Fruit fly (Drosophila melanogaster) whole organism, adult: ENCODE results near the gene CG31792.

Experiments used
- CG7045 ChIP-seq: fragments of 200-800 bp; sonication (Bioruptor generic); optimal IDR thresholded peaks from 2 replicates; lab custom pipeline; 2017; ENCODE audit warnings: missing biosample characterization, mild to moderate bottlenecking, missing genetic modification characterization
- CG7101 ChIP-seq: fragments of 200-800 bp; sonication (Bioruptor generic); optimal IDR thresholded peaks from 2 replicates; lab custom pipeline; 2018; ENCODE audit warnings: missing biosample characterization, mild to moderate bottlenecking, missing genetic modification characterization, moderate library complexity
- Clk ChIP-seq: fragments of 200-800 bp; sonication (Bioruptor generic); optimal IDR thresholded peaks from 2 replicates; lab custom pipeline; 2017; ENCODE audit warnings: missing biosample characterization, missing genetic modification characterization
- Mnt ChIP-seq: fragments of 200-800 bp; sonication (Bioruptor generic); optimal IDR thresholded peaks from 2 replicates; lab custom pipeline; 2016; ENCODE audit warnings: missing biosample characterization, mild to moderate bottlenecking, missing genetic modification characterization
- ovo ChIP-seq: fragments of 200-800 bp; sonication (Bioruptor generic); optimal IDR thresholded peaks from 2 replicates; lab custom pipeline; 2016; ENCODE audit warnings: missing biosample characterization, missing genetic modification characterization
- tj ChIP-seq: fragments of 200-800 bp; sonication (Bioruptor generic); optimal IDR thresholded peaks from 3 replicates; lab custom pipeline; 2017; ENCODE audit warnings: missing biosample characterization, mild to moderate bottlenecking, missing genetic modification characterization, moderate library complexity

DNA sequence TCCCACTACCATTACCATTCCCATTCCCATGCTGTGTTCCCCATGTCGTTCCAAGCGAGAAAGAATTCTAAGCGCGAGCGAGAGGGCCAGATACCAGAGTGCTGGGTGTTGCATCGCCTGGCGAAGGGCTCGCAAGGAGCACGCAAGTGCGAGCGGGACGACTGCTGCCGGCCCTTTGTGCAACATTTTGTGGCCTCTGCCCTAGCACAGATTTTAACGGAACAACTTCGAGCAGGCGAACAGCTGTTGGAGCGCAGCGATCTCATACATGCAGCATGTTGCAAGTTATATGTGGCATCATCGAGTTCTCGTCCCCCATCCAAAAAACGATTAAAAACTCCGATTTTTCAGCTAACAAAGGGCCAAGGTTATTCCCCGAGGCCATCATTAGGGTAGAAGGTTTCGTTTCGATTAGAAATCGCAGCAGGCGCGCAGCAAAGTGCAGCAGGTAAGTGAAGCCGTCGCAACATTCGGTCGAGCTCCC lies 49.7 kb upstream of the CG31792 start:
- TF ChIP-seq Clk (GFP tag; lab: Kevin White, UChicago), result no peak
- TF ChIP-seq CG7045 (GFP tag; lab: Kevin White, UChicago), result no peak
- TF ChIP-seq tj (GFP tag; lab: Kevin White, UChicago), result no peak
- no peak for TF ChIP-seq ovo (GFP tag; lab: Kevin White, UChicago)
- no peak for TF ChIP-seq CG7101 (tag; lab: Kevin White, UChicago)
- TF ChIP-seq Mnt, result no peak
